Worm (Caenorhabditis elegans): Measurements from ENCODE around the gene oig-5.

oig-5 gene

ce11 chrIV:14767693-14768251 lies 39.2 kb upstream of the oig-5 start, which contains the start of the genes mrps-7 and Y57G11C.3:
Gene mrps-7, minus strand, starts transcription at chrIV:14767730.
Gene Y57G11C.3, plus strand, starts transcription at chrIV:14768201.
- TF ChIP-seq npax-4 (tag; optimal IDR thresholded peaks at IDR 0.05), result no peak
- TF ChIP-seq ama-1 (optimal IDR thresholded peaks at IDR 0.05), result no peak
- no peak for TF ChIP-seq hlh-15 (tag; optimal IDR thresholded peaks at IDR 0.05)
- TF ChIP-seq fkh-6 (tag; optimal IDR thresholded peaks at IDR 0.05), result no peak
- TF ChIP-seq ceh-24 (tag; optimal IDR thresholded peaks at IDR 0.05), result no peak
- no peak for TF ChIP-seq sdc-2 (tag; optimal IDR thresholded peaks at IDR 0.05)
- TF ChIP-seq T23F11.4 (GFP tag; optimal IDR thresholded peaks at IDR 0.05), result no peak
- TF ChIP-seq sox-2 (GFP tag; IDR thresholded peaks at IDR 0.05), result no peak
- TF ChIP-seq ceh-34 (tag; optimal IDR thresholded peaks at IDR 0.05), result peak; percentile 30
- TF ChIP-seq nhr-232 (tag; optimal IDR thresholded peaks at IDR 0.05), result no peak
- TF ChIP-seq ref-2 (tag; optimal IDR thresholded peaks at IDR 0.05), result no peak
- TF ChIP-seq eyg-1 (tag; optimal IDR thresholded peaks at IDR 0.05), result no peak
- no peak for TF ChIP-seq ttx-3 (tag; optimal IDR thresholded peaks at IDR 0.05)
- TF ChIP-seq C08G9.2 (tag; optimal IDR thresholded peaks at IDR 0.05), result no peak
- no peak for TF ChIP-seq Y22D7AL.16 (tag; optimal IDR thresholded peaks at IDR 0.05)
- TF ChIP-seq syd-9 (tag; optimal IDR thresholded peaks at IDR 0.05), result no peak
- no peak for TF ChIP-seq ceh-14 (tag; optimal IDR thresholded peaks at IDR 0.05)
- no peak for TF ChIP-seq ceh-45 (GFP tag; IDR thresholded peaks at IDR 0.05)
- TF ChIP-seq fax-1 (tag; optimal IDR thresholded peaks at IDR 0.05), result no peak
- TF ChIP-seq hlh-13 (GFP tag; optimal IDR thresholded peaks at IDR 0.05), result no peak
- TF ChIP-seq unc-42 (tag; optimal IDR thresholded peaks at IDR 0.05), result peak; percentile 49
- TF ChIP-seq unc-3 (GFP tag; conservative IDR thresholded peaks at IDR 0.05), result no peak
- no peak for TF ChIP-seq unc-3 (tag; optimal IDR thresholded peaks at IDR 0.05)
- peak; percentile 15 for TF ChIP-seq madf-2 (tag; optimal IDR thresholded peaks at IDR 0.05)
- TF ChIP-seq ahr-1 (tag; optimal IDR thresholded peaks at IDR 0.05), result no peak
- no peak for TF ChIP-seq K02D7.2 (tag; optimal IDR thresholded peaks at IDR 0.05)
- TF ChIP-seq ztf-16 (tag; optimal IDR thresholded peaks at IDR 0.05), result peak; percentile 24
- TF ChIP-seq ets-4 (tag; optimal IDR thresholded peaks at IDR 0.05), result no peak
- peak; percentile 57 for TF ChIP-seq ceh-31 (tag; optimal IDR thresholded peaks at IDR 0.05)
- no peak for TF ChIP-seq lin-11 (tag; optimal IDR thresholded peaks at IDR 0.05)
- peak; percentile 72 for TF ChIP-seq ceh-48 (tag; optimal IDR thresholded peaks at IDR 0.05)
- peak; percentile 84 for TF ChIP-seq ceh-30 (tag; optimal IDR thresholded peaks at IDR 0.05)
- no peak for TF ChIP-seq pha-4 (tag; optimal IDR thresholded peaks at IDR 0.05)
- no peak for TF ChIP-seq fkh-10 (GFP tag; optimal IDR thresholded peaks at IDR 0.05)
- TF ChIP-seq ceh-19 (GFP tag; optimal IDR thresholded peaks at IDR 0.05), result no peak
- TF ChIP-seq dve-1 (tag; optimal IDR thresholded peaks at IDR 0.05), result peak; percentile 79
- TF ChIP-seq gmeb-2 (tag; optimal IDR thresholded peaks at IDR 0.05), result no peak
- TF ChIP-seq pros-1 (tag; optimal IDR thresholded peaks at IDR 0.05), result peak; percentile 19
- TF ChIP-seq unc-55 (GFP tag; optimal IDR thresholded peaks at IDR 0.05), result peak; percentile 81
- TF ChIP-seq odd-2 (tag; optimal IDR thresholded peaks at IDR 0.05), result no peak
- no peak for TF ChIP-seq hlh-8 (tag; optimal IDR thresholded peaks at IDR 0.05)
- no peak for TF ChIP-seq pag-3 (tag; optimal IDR thresholded peaks at IDR 0.05; ENCODE audit: borderline replicate concordance)
- peak; percentile 55 for TF ChIP-seq tbx-2 (tag; optimal IDR thresholded peaks at IDR 0.05)
- TF ChIP-seq K09A11.1 (tag; optimal IDR thresholded peaks at IDR 0.05; ENCODE audit: insufficient read depth), result no peak
- peak; percentile 51 for TF ChIP-seq elt-2 (tag; optimal IDR thresholded peaks at IDR 0.05)
- peak; percentile 6 for TF ChIP-seq unc-86 (tag; optimal IDR thresholded peaks at IDR 0.05)
- TF ChIP-seq C38D4.7 (GFP tag; optimal IDR thresholded peaks at IDR 0.05), result no peak
- no peak for TF ChIP-seq lim-6 (tag; optimal IDR thresholded peaks at IDR 0.05)
- TF ChIP-seq pat-9 (tag; optimal IDR thresholded peaks at IDR 0.05), result no peak
- TF ChIP-seq pax-1 (tag; optimal IDR thresholded peaks at IDR 0.05), result peak; percentile 80
- TF ChIP-seq ceh-18 (tag; optimal IDR thresholded peaks at IDR 0.05), result peak; percentile 54
- no peak for TF ChIP-seq ceh-22 (tag; optimal IDR thresholded peaks at IDR 0.05)
- TF ChIP-seq zip-5 (tag; optimal IDR thresholded peaks at IDR 0.05), result no peak
- TF ChIP-seq F13H6.1 (tag; optimal IDR thresholded peaks at IDR 0.05), result no peak
